Fruit fly (Drosophila melanogaster) whole organism, prepupa: ENCODE results near the gene CG42693.

ENCODE experiments used
- Blimp-1 ChIP-seq: fragments of 200-800 bp; sonication (Bioruptor generic); optimal IDR thresholded peaks from 3 replicates; lab custom pipeline; 2017; ENCODE audit warnings: missing biosample characterization, missing genetic modification characterization, mild to moderate bottlenecking, moderate library complexity, missing genetic modification reagents
- CG11902 ChIP-seq: fragments of 200-800 bp; sonication (Bioruptor generic); optimal IDR thresholded peaks from 3 replicates; lab custom pipeline; 2016; ENCODE audit warnings: missing biosample characterization, missing genetic modification characterization
- CG4318 ChIP-seq: fragments of 200-800 bp; sonication (Bioruptor generic); optimal IDR thresholded peaks from 3 replicates; lab custom pipeline; 2017; ENCODE audit warnings: missing biosample characterization, mild to moderate bottlenecking, missing genetic modification characterization
- CG9139 ChIP-seq: fragments of 200-800 bp; sonication (Bioruptor generic); optimal IDR thresholded peaks from 3 replicates; lab custom pipeline; 2017; ENCODE audit warnings: missing biosample characterization, mild to moderate bottlenecking, missing genetic modification characterization
- dac ChIP-seq: fragments of 200-800 bp; sonication (Bioruptor generic); optimal IDR thresholded peaks from 2 replicates; lab custom pipeline; 2017; ENCODE audit warnings: missing biosample characterization, mild to moderate bottlenecking, missing genetic modification characterization
- net ChIP-seq: fragments of 200-800 bp; sonication (Bioruptor generic); optimal IDR thresholded peaks from 3 replicates; lab custom pipeline; 2016; ENCODE audit warnings: missing biosample characterization, missing genetic modification characterization
- salr ChIP-seq, 2 experiments: fragments of 200-800 bp; sonication (Bioruptor generic); optimal IDR thresholded peaks; 3 replicates each; lab custom pipeline; 2016 to 2018; ENCODE audit warnings: missing biosample characterization in 2 of 2, missing genetic modification characterization in 2 of 2, mild to moderate bottlenecking in 1 of 2

DNA sequence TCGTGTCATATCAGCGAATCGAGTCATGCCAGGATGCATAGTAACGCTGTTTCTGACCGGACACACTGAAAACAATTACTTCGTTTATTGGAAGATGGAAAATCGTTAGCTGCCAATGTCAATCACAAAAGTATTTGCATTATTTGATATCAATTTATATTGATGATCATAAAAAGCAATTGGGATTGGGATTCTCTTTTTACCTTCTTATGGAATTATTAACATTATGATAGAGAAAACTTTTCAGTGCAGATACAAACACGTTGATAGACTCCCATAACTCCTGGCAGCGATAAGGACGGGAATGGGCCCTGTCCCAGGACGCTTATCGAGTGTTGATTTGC lies 1.3 kb downstream of the CG42693 start:
- no peak for TF ChIP-seq CG11902 (GFP tag; lab: Kevin White, UChicago)
- TF ChIP-seq CG9139 (GFP tag; lab: Kevin White, UChicago) = no peak
- no peak for TF ChIP-seq Blimp-1 (GFP tag; lab: Kevin White, UChicago)
- TF ChIP-seq salr (GFP tag; optimal IDR thresholded peaks at IDR 0.05; lab: Kevin White, UChicago) = no peak
- no peak for TF ChIP-seq CG4318
- no peak for TF ChIP-seq dac (GFP tag; lab: Kevin White, UChicago)
- TF ChIP-seq net = no peak
